Fruit fly (Drosophila melanogaster) whole organism, embryonic: ENCODE data around the gene CG7627.
A peak's percentile ranks its signal among the peaks of the same experiment; 100 is the strongest.

Source experiments
- BtbVII ChIP-seq: fragments of 200-800 bp; sonication (Bioruptor generic); optimal IDR thresholded peaks from 3 replicates; lab custom pipeline; 2017; ENCODE audit warnings: missing biosample characterization, mild to moderate bottlenecking, missing genetic modification characterization
- Bteb2 ChIP-seq: fragments of 200-800 bp; sonication (Bioruptor generic); optimal IDR thresholded peaks from 2 replicates; lab custom pipeline; 2016; ENCODE audit warnings: missing biosample characterization, missing genetic modification characterization
- CG1024 ChIP-seq: fragments of 200-800 bp; sonication (Bioruptor generic); IDR thresholded peaks from 2 replicates; pipeline ENCODE4 v1.3.6; 2022; ENCODE audit warnings: missing biosample characterization, missing genetic modification characterization
- CG10654 ChIP-seq: fragments of 200-800 bp; sonication (Bioruptor generic); optimal IDR thresholded peaks from 2 replicates; lab custom pipeline; 2016; ENCODE audit warnings: missing biosample characterization, missing genetic modification characterization
- CG11093 ChIP-seq: fragments of 200-800 bp; sonication (Bioruptor generic); IDR thresholded peaks from 3 replicates; pipeline ENCODE4 v1.3.6; 2022; ENCODE audit warnings: missing biosample characterization, missing genetic modification characterization
- CG11398 ChIP-seq: fragments of 200-800 bp; sonication (Bioruptor generic); optimal IDR thresholded peaks from 2 replicates; lab custom pipeline; 2016; ENCODE audit warnings: missing biosample characterization, missing genetic modification characterization
- CG11723 ChIP-seq: fragments of 200-800 bp; sonication (Bioruptor generic); optimal IDR thresholded peaks from 2 replicates; lab custom pipeline; 2017; ENCODE audit warnings: missing biosample characterization, mild to moderate bottlenecking, missing genetic modification characterization
- CG12942 ChIP-seq: fragments of 200-800 bp; sonication (Bioruptor generic); optimal IDR thresholded peaks from 3 replicates; lab custom pipeline; 2016; ENCODE audit warnings: missing biosample characterization, missing genetic modification characterization
- CG14441 ChIP-seq: fragments of 200-800 bp; sonication (Bioruptor generic); IDR thresholded peaks from 2 replicates; pipeline ENCODE4 v1.3.6; 2022; ENCODE audit warnings: missing biosample characterization, missing genetic modification characterization
- CG15479 ChIP-seq: fragments of 200-800 bp; sonication (Bioruptor generic); optimal IDR thresholded peaks from 3 replicates; lab custom pipeline; 2019; ENCODE audit warnings: missing biosample characterization, mild to moderate bottlenecking, missing genetic modification characterization, moderate library complexity
- CG15514 ChIP-seq: fragments of 200-800 bp; sonication (Bioruptor generic); optimal IDR thresholded peaks from 3 replicates; lab custom pipeline; 2017; ENCODE audit warnings: missing biosample characterization, missing genetic modification characterization, mild to moderate bottlenecking, moderate library complexity, missing genetic modification reagents
- CG1603 ChIP-seq: fragments of 200-800 bp; sonication (Bioruptor generic); optimal IDR thresholded peaks from 2 replicates; lab custom pipeline; 2019; ENCODE audit warnings: missing biosample characterization, mild to moderate bottlenecking, missing genetic modification characterization, moderate library complexity
- CG17328 ChIP-seq: fragments of 200-800 bp; sonication (Bioruptor generic); IDR thresholded peaks from 2 replicates; pipeline ENCODE4 v1.3.6; 2022; ENCODE audit warnings: missing biosample characterization, missing genetic modification characterization
- CG17361 ChIP-seq: fragments of 200-800 bp; sonication (Bioruptor generic); IDR thresholded peaks from 3 replicates; pipeline ENCODE4 v1.3.6; 2022; ENCODE audit warnings: missing biosample characterization, missing genetic modification characterization
- CG17612 ChIP-seq: fragments of 200-800 bp; sonication (Bioruptor generic); IDR thresholded peaks from 2 replicates; pipeline ENCODE4 v1.3.6; 2022; ENCODE audit warnings: missing biosample characterization, missing genetic modification characterization
- CG17802 ChIP-seq: fragments of 200-800 bp; sonication (Bioruptor generic); optimal IDR thresholded peaks from 2 replicates; lab custom pipeline; 2018; ENCODE audit warnings: missing biosample characterization, mild to moderate bottlenecking, missing genetic modification characterization, moderate library complexity
- CG17829 ChIP-seq: fragments of 200-800 bp; optimal IDR thresholded peaks from 2 replicates; lab custom pipeline; 2019; ENCODE audit warnings: missing biosample characterization, mild to moderate bottlenecking, missing genetic modification characterization, moderate library complexity
- CG1832 ChIP-seq: fragments of 200-800 bp; sonication (Bioruptor generic); optimal IDR thresholded peaks from 2 replicates; lab custom pipeline; 2017; ENCODE audit warnings: missing biosample characterization, mild to moderate bottlenecking, missing genetic modification characterization, inconsistent platforms
- CG2120 ChIP-seq: fragments of 200-800 bp; sonication (Bioruptor generic); optimal IDR thresholded peaks from 3 replicates; lab custom pipeline; 2016; ENCODE audit warnings: missing biosample characterization, missing genetic modification characterization
- CG2678 ChIP-seq: fragments of 200-800 bp; sonication (Bioruptor generic); optimal IDR thresholded peaks from 3 replicates; lab custom pipeline; 2019; ENCODE audit warnings: missing biosample characterization, mild to moderate bottlenecking, missing genetic modification characterization, moderate library complexity
- CG30020 ChIP-seq: fragments of 200-800 bp; optimal IDR thresholded peaks from 2 replicates; lab custom pipeline; 2019; ENCODE audit warnings: missing biosample characterization, mild to moderate bottlenecking, missing genetic modification characterization, moderate library complexity
- CG31365 ChIP-seq: fragments of 200-800 bp; sonication (Bioruptor generic); optimal IDR thresholded peaks from 2 replicates; lab custom pipeline; 2018; ENCODE audit warnings: missing biosample characterization, mild to moderate bottlenecking, missing genetic modification characterization
- CG34422 ChIP-seq: fragments of 200-800 bp; sonication (Bioruptor generic); IDR thresholded peaks from 3 replicates; pipeline ENCODE4 v1.3.6; 2022; ENCODE audit warnings: missing biosample characterization, missing genetic modification characterization
- CG3838 ChIP-seq: fragments of 200-800 bp; sonication (Bioruptor generic); optimal IDR thresholded peaks from 3 replicates; lab custom pipeline; 2016; ENCODE audit warnings: missing biosample characterization, missing genetic modification characterization
- CG6854 ChIP-seq: fragments of 200-800 bp; sonication (Bioruptor generic); optimal IDR thresholded peaks from 3 replicates; lab custom pipeline; 2017; ENCODE audit warnings: missing biosample characterization, mild to moderate bottlenecking, missing genetic modification characterization
- GATAe ChIP-seq: fragments of 200-800 bp; sonication (Bioruptor generic); conservative IDR thresholded peaks from 2 replicates; pipeline ENCODE4 v1.3.6; 2022; ENCODE audit warnings: missing biosample characterization, missing genetic modification characterization
- HHEX ChIP-seq: fragments of 200-800 bp; sonication (Bioruptor generic); optimal IDR thresholded peaks from 3 replicates; lab custom pipeline; 2017; ENCODE audit warnings: missing biosample characterization, mild to moderate bottlenecking, missing genetic modification characterization, missing genetic modification reagents
- HLH3B ChIP-seq: fragments of 200-800 bp; sonication (Bioruptor generic); IDR thresholded peaks from 2 replicates; pipeline ENCODE4 v1.3.6; 2022; ENCODE audit warnings: missing biosample characterization, missing genetic modification characterization
- HLHmδ ChIP-seq: fragments of 200-800 bp; sonication (Bioruptor generic); optimal IDR thresholded peaks from 2 replicates; lab custom pipeline; 2018; ENCODE audit warnings: missing biosample characterization, mild to moderate bottlenecking, missing genetic modification characterization, moderate library complexity
- Hr39 ChIP-seq: fragments of >200 bp; optimal IDR thresholded peaks from 2 replicates; lab custom pipeline; 2017
- Hr78 ChIP-seq, 2 experiments: fragments of 200-800 bp in 1 of 2; fragments of >200 bp in 1 of 2; sonication (Bioruptor generic) in 1 of 2; optimal IDR thresholded peaks; 2 replicates each; lab custom pipeline; 2017 to 2019; ENCODE audit warnings: missing biosample characterization in 2 of 2, missing genetic modification characterization in 2 of 2, mild to moderate bottlenecking in 1 of 2, moderate library complexity in 1 of 2
- Lhr ChIP-seq: fragments of 200-800 bp; sonication (Bioruptor generic); optimal IDR thresholded peaks from 3 replicates; lab custom pipeline; 2017; ENCODE audit warnings: mild to moderate bottlenecking, missing biosample characterization, missing genetic modification reagents, missing genetic modification characterization
- Ptx1 ChIP-seq: fragments of 200-800 bp; sonication (Bioruptor generic); IDR thresholded peaks from 2 replicates; pipeline ENCODE4 v1.3.6; 2022; ENCODE audit warnings: missing biosample characterization, missing genetic modification characterization
- Sin3A ChIP-seq: fragments of >200 bp; optimal IDR thresholded peaks from 2 replicates; lab custom pipeline; 2018
- Usf ChIP-seq: fragments of 200-800 bp; sonication (Bioruptor generic); optimal IDR thresholded peaks from 2 replicates; lab custom pipeline; 2017; ENCODE audit warnings: missing genotype, missing biosample characterization, missing genetic modification characterization
- Xrp1 ChIP-seq: fragments of 200-800 bp; sonication (Bioruptor generic); IDR thresholded peaks from 2 replicates; pipeline ENCODE4 v1.3.6; 2022; ENCODE audit warnings: missing biosample characterization, missing genetic modification characterization
- YL-1 ChIP-seq: fragments of 200-800 bp; sonication (Bioruptor generic); optimal IDR thresholded peaks from 3 replicates; lab custom pipeline; 2017; ENCODE audit warnings: missing biosample characterization, mild to moderate bottlenecking, missing genetic modification characterization
- ac ChIP-seq: fragments of 200-800 bp; sonication (Bioruptor generic); optimal IDR thresholded peaks from 3 replicates; lab custom pipeline; 2017; ENCODE audit warnings: missing biosample characterization, mild to moderate bottlenecking, missing genetic modification characterization
- al ChIP-seq: fragments of 200-800 bp; sonication (Bioruptor generic); IDR thresholded peaks from 2 replicates; pipeline ENCODE4 v1.3.6; 2022; ENCODE audit warnings: missing biosample characterization, missing genetic modification characterization
- btn ChIP-seq: fragments of 200-800 bp; sonication (Bioruptor generic); optimal IDR thresholded peaks from 2 replicates; lab custom pipeline; 2016; ENCODE audit warnings: missing biosample characterization, missing genetic modification characterization
- chm ChIP-seq: fragments of 200-800 bp; sonication (Bioruptor generic); IDR thresholded peaks from 2 replicates; pipeline ENCODE4 v1.3.6; 2022; ENCODE audit warnings: missing biosample characterization, missing genetic modification characterization
- crp ChIP-seq, 2 experiments: fragments of 200-800 bp; sonication (Bioruptor generic); optimal IDR thresholded peaks; 2 replicates in 1 of 2; 3 replicates in 1 of 2; lab custom pipeline; 2017; ENCODE audit warnings: missing biosample characterization in 2 of 2, missing genetic modification characterization in 2 of 2, mild to moderate bottlenecking in 1 of 2, moderate library complexity in 1 of 2
- da ChIP-seq: fragments of 200-800 bp; sonication (Bioruptor generic); optimal IDR thresholded peaks from 2 replicates; lab custom pipeline; 2016; ENCODE audit warnings: missing biosample characterization, missing genetic modification characterization
- dm ChIP-seq: fragments of 200-800 bp; sonication (Bioruptor generic); optimal IDR thresholded peaks from 3 replicates; lab custom pipeline; 2016; ENCODE audit warnings: missing biosample characterization, missing genetic modification characterization
- hth ChIP-seq: fragments of >200 bp; optimal IDR thresholded peaks from 2 replicates; lab custom pipeline; 2017; ENCODE audit warnings: inconsistent platforms
- kah ChIP-seq: fragments of 200-800 bp; sonication (Bioruptor generic); optimal IDR thresholded peaks from 2 replicates; lab custom pipeline; 2018; ENCODE audit warnings: missing biosample characterization, mild to moderate bottlenecking, missing genetic modification characterization
- pan ChIP-seq, 4 experiments: fragments of >200 bp in 3 of 4; fragments of 200-800 bp in 1 of 4; sonication (Bioruptor generic) in 1 of 4; optimal IDR thresholded peaks in 3 of 4; IDR thresholded peaks in 1 of 4; 2 replicates each; pipeline versions ENCODE4 v1.3.6 to Lab custom; 2017 to 2022; ENCODE audit warnings: missing biosample characterization in 2 of 4, missing genetic modification characterization in 2 of 4, mixed read lengths in 1 of 4
- pnt ChIP-seq: fragments of 200-800 bp; sonication (Bioruptor generic); optimal IDR thresholded peaks from 3 replicates; lab custom pipeline; 2016; ENCODE audit warnings: missing biosample characterization, missing genetic modification characterization
- sens ChIP-seq: fragments of 200-800 bp; sonication (Bioruptor generic); peaks from one replicate; lab custom pipeline; 2016; ENCODE audit warnings: missing biosample characterization, missing genetic modification characterization
- sna ChIP-seq: fragments of 200-800 bp; sonication (Bioruptor generic); IDR thresholded peaks from 2 replicates; pipeline ENCODE4 v1.3.6; 2022; ENCODE audit warnings: missing biosample characterization, missing genetic modification characterization; ENCODE audit not compliant: partially characterized antibody
- vvl ChIP-seq: fragments of 200-800 bp; sonication (Bioruptor generic); IDR thresholded peaks from 2 replicates; pipeline ENCODE4 v1.3.6; 2022; ENCODE audit warnings: missing biosample characterization, missing genetic modification characterization

CG7627 gene

dm6 chr2L:8384108-8384601 is 21.9 kb upstream of the CG7627 start, which contains the start of the genes Dad1 and CG13384 (continued):
- TF ChIP-seq BtbVII, result peak; percentile 89
- peak; percentile 86 for TF ChIP-seq CG12942 (GFP tag; lab: Kevin White, UChicago)
- peak; percentile 88 for TF ChIP-seq CG30020 (tag; lab: Kevin White, UChicago)
- TF ChIP-seq CG11723 (GFP tag; lab: Kevin White, UChicago), result peak; percentile 74
- TF ChIP-seq CG11093 (GFP tag; lab: Robert Waterston, UW), result peak; percentile 85
- TF ChIP-seq kah (GFP tag; lab: Kevin White, UChicago), result peak; percentile 79
- no peak for TF ChIP-seq da
- peak; percentile 28 for TF ChIP-seq CG17802
- peak; percentile 88 for TF ChIP-seq HLH3B (GFP tag; lab: Robert Waterston, UW)
- TF ChIP-seq btn (GFP tag; lab: Kevin White, UChicago), result no peak
- peak; percentile 44 for TF ChIP-seq CG15479 (GFP tag; lab: Kevin White, UChicago)
- peak; percentile 95 for TF ChIP-seq vvl
- TF ChIP-seq crp (GFP tag; optimal IDR thresholded peaks at IDR 0.05; lab: Kevin White, UChicago), result peak in 1 of 2 experiments; percentile 58
- TF ChIP-seq sens (GFP tag; lab: Kevin White, UChicago), result peak; percentile 68
- no peak for TF ChIP-seq HLHmδ (GFP tag; lab: Kevin White, UChicago)
- TF ChIP-seq dm (GFP tag; lab: Kevin White, UChicago), result peak; percentile 36
- TF ChIP-seq CG10654 (GFP tag; lab: Kevin White, UChicago), result peak; percentile 80
- peak; percentile 54 for TF ChIP-seq YL-1 (GFP tag; lab: Kevin White, UChicago)
- peak; percentile 94 for TF ChIP-seq Xrp1 (GFP tag; lab: Robert Waterston, UW)
- peak; percentile 98 for TF ChIP-seq CG17361 (GFP tag; lab: Robert Waterston, UW)
- peak; percentile 33 for TF ChIP-seq CG1603 (tag; lab: Kevin White, UChicago)
- TF ChIP-seq hth (lab: Kevin White, UChicago), result no peak
- TF ChIP-seq pan (optimal IDR thresholded peaks at IDR 0.05; lab: Kevin White, UChicago), result no peak
- TF ChIP-seq pan (GFP tag; optimal IDR thresholded peaks at IDR 0.05 in 1 of 2, IDR thresholded peaks at IDR 0.05 in 1 of 2), result peak in 1 of 2 experiments; percentile 93
- peak; percentile 96 for TF ChIP-seq CG17829 (tag; lab: Kevin White, UChicago)
- TF ChIP-seq sna (GFP tag; lab: Robert Waterston, UW), result no peak
- no peak for TF ChIP-seq CG31365 (tag; lab: Kevin White, UChicago)
- peak; percentile 95 for TF ChIP-seq CG2120 (GFP tag; lab: Kevin White, UChicago)
- peak; percentile 86 for TF ChIP-seq Usf
- TF ChIP-seq CG2678 (tag; lab: Kevin White, UChicago), result peak; percentile 97
- peak; percentile 86 for TF ChIP-seq GATAe (GFP tag; lab: Robert Waterston, UW)
- peak; percentile 95 for TF ChIP-seq al (GFP tag; lab: Robert Waterston, UW)
- no peak for TF ChIP-seq pnt (GFP tag; lab: Kevin White, UChicago)
- TF ChIP-seq CG15514, result peak; percentile 89
- TF ChIP-seq ac, result no peak
- TF ChIP-seq Hr78 (GFP tag; optimal IDR thresholded peaks at IDR 0.05; lab: Kevin White, UChicago), result peak in 1 of 2 experiments; percentile 37
- TF ChIP-seq CG34422 (GFP tag; lab: Robert Waterston, UW), result peak; percentile 88
- peak; percentile 58 for TF ChIP-seq Lhr (GFP tag; lab: Kevin White, UChicago)
- TF ChIP-seq CG17612 (GFP tag; lab: Robert Waterston, UW), result peak; percentile 82
- peak; percentile 70; the same call in 1 of the 2 replicates for TF ChIP-seq chm (GFP tag; lab: Robert Waterston, UW)
- TF ChIP-seq CG11398 (GFP tag; lab: Kevin White, UChicago), result no peak
- peak; percentile 97 for TF ChIP-seq Ptx1
- TF ChIP-seq CG17328 (GFP tag; lab: Robert Waterston, UW), result peak; percentile 87
- TF ChIP-seq CG14441, result peak; percentile 87
- peak; percentile 79 for TF ChIP-seq HHEX (GFP tag; lab: Kevin White, UChicago)
- TF ChIP-seq CG1832 (GFP tag; lab: Kevin White, UChicago), result no peak
- peak; percentile 60 for TF ChIP-seq CG3838 (GFP tag; lab: Kevin White, UChicago)
- peak; percentile 60; the same call in 1 of the 2 replicates for TF ChIP-seq CG1024 (GFP tag; lab: Robert Waterston, UW)
- peak; percentile 83 for TF ChIP-seq Bteb2 (GFP tag; lab: Kevin White, UChicago)
- TF ChIP-seq CG6854 (GFP tag; lab: Kevin White, UChicago), result peak; percentile 88
- no peak for TF ChIP-seq Hr39 (lab: Kevin White, UChicago)
- TF ChIP-seq Sin3A, result no peak
